Fruit fly (Drosophila melanogaster) whole organism: ENCODE results near the gene Obp22a.

Experiments used
- CG8478 ChIP-seq: fragments of >200 bp; optimal IDR thresholded peaks from 2 replicates; lab custom pipeline; 2018; ENCODE audit warnings: inconsistent platforms
- Dll ChIP-seq: fragments of >200 bp; optimal IDR thresholded peaks from 2 replicates; lab custom pipeline; 2017
- EcR ChIP-seq, 2 experiments: fragments of >200 bp; optimal IDR thresholded peaks; 2 replicates each; lab custom pipeline; 2017; ENCODE audit warnings: missing biosample characterization in 2 of 2, missing genetic modification characterization in 2 of 2, missing genetic modification reagents in 2 of 2
- pan ChIP-seq: fragments of >200 bp; optimal IDR thresholded peaks from 2 replicates; lab custom pipeline; 2017
- psq ChIP-seq: fragments of >200 bp; optimal IDR thresholded peaks from 2 replicates; lab custom pipeline; 2017
- usp ChIP-seq: fragments of >200 bp; optimal IDR thresholded peaks from 2 replicates; lab custom pipeline; 2017; ENCODE audit warnings: missing biosample characterization, missing genetic modification characterization, mixed read lengths

Gene Obp22a

dm6 chr2L:2013836-2014434, 22.0 kb upstream of the Obp22a start:
- TF ChIP-seq pan (no peak), EcR (GFP tag; optimal IDR thresholded peaks at IDR 0.05; lab: Kevin White, UChicago) (no peak), CG8478 (lab: Kevin White, UChicago) (no peak), Dll (lab: Kevin White, UChicago) (no peak), psq (lab: Kevin White, UChicago) (no peak), usp (GFP tag; lab: Kevin White, UChicago) (no peak)

- TF ChIP-seq CG8478 (lab: Kevin White, UChicago) = no peak
- TF ChIP-seq EcR (GFP tag; optimal IDR thresholded peaks at IDR 0.05; lab: Kevin White, UChicago) = no peak
- TF ChIP-seq usp (GFP tag; lab: Kevin White, UChicago) = no peak
- TF ChIP-seq Dll (lab: Kevin White, UChicago) = no peak
- TF ChIP-seq pan = no peak
- no peak for TF ChIP-seq psq (lab: Kevin White, UChicago)
Observed at dm6 chr2L:2013057-2013456, 21.1 kb upstream of the Obp22a start.

dm6 chr2L:2011430-2011829, 19.5 kb upstream of the Obp22a start:
- TF ChIP-seq usp (GFP tag; lab: Kevin White, UChicago) (no peak), psq (lab: Kevin White, UChicago) (no peak), pan (no peak), Dll (lab: Kevin White, UChicago) (no peak)

- TF ChIP-seq EcR (GFP tag; optimal IDR thresholded peaks at IDR 0.05; lab: Kevin White, UChicago) (no peak), Dll (lab: Kevin White, UChicago) (no peak), CG8478 (lab: Kevin White, UChicago) (no peak), usp (GFP tag; lab: Kevin White, UChicago) (no peak), psq (lab: Kevin White, UChicago) (no peak), pan (no peak)
Observed at dm6 chr2L:2010335-2011061, 18.5 kb upstream of the Obp22a start.

- TF ChIP-seq psq (lab: Kevin White, UChicago) (no peak), EcR (GFP tag; optimal IDR thresholded peaks at IDR 0.05; lab: Kevin White, UChicago) (no peak), Dll (lab: Kevin White, UChicago) (no peak), pan (no peak), usp (GFP tag; lab: Kevin White, UChicago) (no peak)
Observed at dm6 chr2L:2008980-2009954, 17.3 kb upstream of the Obp22a start, which contains the start of gene CG4238. Gene CG4238, plus strand, starts transcription at chr2L:2009859.

- no peak for TF ChIP-seq EcR (GFP tag; optimal IDR thresholded peaks at IDR 0.05; lab: Kevin White, UChicago)
- no peak for TF ChIP-seq CG8478 (lab: Kevin White, UChicago)
- TF ChIP-seq Dll (lab: Kevin White, UChicago) = no peak
- no peak for TF ChIP-seq usp (GFP tag; lab: Kevin White, UChicago)
- no peak for TF ChIP-seq psq (lab: Kevin White, UChicago)
- no peak for TF ChIP-seq pan
Observed at dm6 chr2L:2008114-2008513, 16.2 kb upstream of the Obp22a start, which contains the start of gene Nplp4. Gene Nplp4, plus strand, starts transcription at chr2L:2008414.

dm6 chr2L:2007093-2007492, 15.1 kb upstream of the Obp22a start, which contains the start of gene CG15353:
Gene CG15353, minus strand, starts transcription at chr2L:2007193.
- TF ChIP-seq psq (lab: Kevin White, UChicago) (no peak), CG8478 (lab: Kevin White, UChicago) (no peak), EcR (GFP tag; optimal IDR thresholded peaks at IDR 0.05; lab: Kevin White, UChicago) (no peak)

dm6 chr2L:2006082-2006669, 14.2 kb upstream of the Obp22a start, which contains the start of gene CG33543:
Gene CG33543, minus strand, starts transcription at chr2L:2006313.
- TF ChIP-seq psq (lab: Kevin White, UChicago) = no peak
- no peak for TF ChIP-seq usp (GFP tag; lab: Kevin White, UChicago)
- TF ChIP-seq Dll (lab: Kevin White, UChicago) = no peak
- no peak for TF ChIP-seq pan
- TF ChIP-seq CG8478 (lab: Kevin White, UChicago) = no peak
- TF ChIP-seq EcR (GFP tag; optimal IDR thresholded peaks at IDR 0.05; lab: Kevin White, UChicago) = no peak

dm6 chr2L:1989278-1989918, 2.6 kb downstream of the Obp22a start:
- TF ChIP-seq usp (GFP tag; lab: Kevin White, UChicago) = no peak
- no peak for TF ChIP-seq Dll (lab: Kevin White, UChicago)
- TF ChIP-seq EcR (GFP tag; optimal IDR thresholded peaks at IDR 0.05; lab: Kevin White, UChicago) = no peak
- TF ChIP-seq CG8478 (lab: Kevin White, UChicago) = no peak
- no peak for TF ChIP-seq psq (lab: Kevin White, UChicago)
- no peak for TF ChIP-seq pan

- TF ChIP-seq CG8478 (lab: Kevin White, UChicago) = no peak
- TF ChIP-seq pan = no peak
- no peak for TF ChIP-seq EcR (GFP tag; optimal IDR thresholded peaks at IDR 0.05; lab: Kevin White, UChicago)
- no peak for TF ChIP-seq usp (GFP tag; lab: Kevin White, UChicago)
- TF ChIP-seq Dll (lab: Kevin White, UChicago) = no peak
- TF ChIP-seq psq (lab: Kevin White, UChicago) = no peak
Observed at dm6 chr2L:1988192-1988561, 3.8 kb downstream of the Obp22a start, which contains the start of gene Npc2a. Gene Npc2a, plus strand, starts transcription at chr2L:1988290.
